Worm (Caenorhabditis elegans) whole organism, late embryonic: ENCODE data around the gene vha-7.

ENCODE experiments used
- ahr-1 ChIP-seq: sonication (generic microtip); optimal IDR thresholded peaks from 2 replicates; lab custom pipeline; 2016; ENCODE audit warnings: missing genetic modification characterization, missing compliant biosample characterization
- ama-1 ChIP-seq: fragments of 150-350 bp; optimal IDR thresholded peaks from 2 replicates; lab custom pipeline; 2014
- ceh-19 ChIP-seq: fragments of 200-800 bp; sonication (Bioruptor generic); optimal IDR thresholded peaks from 2 replicates; lab custom pipeline; 2018; ENCODE audit warnings: mild to moderate bottlenecking, missing genetic modification characterization, missing compliant biosample characterization
- ceh-6 ChIP-seq: fragments of 200-800 bp; sonication (Bioruptor generic); optimal IDR thresholded peaks from 2 replicates; lab custom pipeline; 2018; ENCODE audit warnings: mild to moderate bottlenecking, missing genetic modification characterization, missing compliant biosample characterization
- elt-2 ChIP-seq: sonication (generic microtip); optimal IDR thresholded peaks from 2 replicates; lab custom pipeline; 2016; ENCODE audit warnings: missing genetic modification reagents, missing genetic modification characterization, missing compliant biosample characterization
- ets-4 ChIP-seq: sonication (generic microtip); optimal IDR thresholded peaks from 2 replicates; lab custom pipeline; 2016; ENCODE audit warnings: missing genetic modification characterization, missing compliant biosample characterization
- hlh-15 ChIP-seq: sonication (generic microtip); optimal IDR thresholded peaks from 2 replicates; lab custom pipeline; 2016; ENCODE audit warnings: missing genetic modification characterization, missing compliant biosample characterization
- pha-4 ChIP-seq: fragments of 150-350 bp; optimal IDR thresholded peaks from 2 replicates; lab custom pipeline; 2018; ENCODE audit warnings: missing biosample characterization, missing genetic modification reagents, missing genetic modification characterization
- ztf-16 ChIP-seq: sonication (generic microtip); optimal IDR thresholded peaks from 2 replicates; lab custom pipeline; 2017; ENCODE audit warnings: missing genetic modification characterization, missing compliant biosample characterization

DNA sequence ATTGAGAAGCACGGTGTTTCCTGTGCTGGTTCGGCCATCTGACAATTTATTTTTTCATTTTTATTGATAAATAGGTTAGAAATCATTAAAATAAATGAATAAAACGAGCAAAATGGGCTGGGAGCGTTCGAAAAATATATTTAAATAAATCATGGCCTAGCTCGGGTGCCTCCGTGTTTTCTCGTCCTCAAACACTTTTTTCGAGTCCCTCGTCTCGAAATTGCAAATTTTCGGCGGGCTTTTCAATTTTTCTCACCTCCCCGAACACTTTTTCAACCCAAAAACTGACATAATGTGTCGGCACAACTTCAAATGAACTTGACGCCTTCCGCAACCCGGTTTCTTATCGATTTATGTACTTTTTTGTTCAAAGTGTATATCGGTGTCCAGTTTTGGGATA lies 44.1 kb downstream of the vha-7 start, which contains the start of gene prmt-9:
- no peak for TF ChIP-seq elt-2
- no peak for TF ChIP-seq ama-1 (lab: Kevin White, UChicago)
- no peak for TF ChIP-seq ztf-16 (tag; lab: Kevin White, UChicago)
- no peak for TF ChIP-seq ets-4 (tag; lab: Kevin White, UChicago)
- no peak for TF ChIP-seq ahr-1
- no peak for TF ChIP-seq hlh-15
- TF ChIP-seq ceh-6 (GFP tag; lab: Kevin White, UChicago), result no peak
- TF ChIP-seq pha-4, result no peak
- TF ChIP-seq ceh-19 (GFP tag; lab: Kevin White, UChicago), result no peak
